Worm (Caenorhabditis elegans) whole organism, late embryonic: ENCODE data around the gene acl-14.

ENCODE experiments used
- Y22D7AL.16 ChIP-seq: sonication (generic microtip); optimal IDR thresholded peaks from 2 replicates; lab custom pipeline; 2016; ENCODE audit warnings: missing genetic modification characterization, missing compliant biosample characterization
- ama-1 ChIP-seq: fragments of 150-350 bp; optimal IDR thresholded peaks from 2 replicates; lab custom pipeline; 2014
- ceh-22 ChIP-seq: sonication (generic microtip); optimal IDR thresholded peaks from 2 replicates; lab custom pipeline; 2017; ENCODE audit warnings: missing biosample characterization, missing genetic modification characterization
- dmd-4 ChIP-seq: sonication (generic microtip); optimal IDR thresholded peaks from 2 replicates; lab custom pipeline; 2016; ENCODE audit warnings: borderline replicate concordance, missing genetic modification characterization, missing compliant biosample characterization
- ets-4 ChIP-seq: sonication (generic microtip); optimal IDR thresholded peaks from 2 replicates; lab custom pipeline; 2016; ENCODE audit warnings: missing genetic modification characterization, missing compliant biosample characterization
- hlh-30 ChIP-seq: sonication (generic microtip); optimal IDR thresholded peaks from 2 replicates; lab custom pipeline; 2017; ENCODE audit warnings: antibody characterized with exemption, missing genetic modification characterization, missing compliant biosample characterization; ENCODE audit not compliant: insufficient read depth
- mec-3 ChIP-seq: sonication (generic microtip); optimal IDR thresholded peaks from 2 replicates; lab custom pipeline; 2016; ENCODE audit warnings: borderline replicate concordance, missing genetic modification characterization, missing compliant biosample characterization
- nfya-1 ChIP-seq: sonication (generic microtip); optimal IDR thresholded peaks from 2 replicates; lab custom pipeline; 2017; ENCODE audit warnings: missing genetic modification characterization, mild to moderate bottlenecking, missing compliant biosample characterization, antibody characterized with exemption, moderate library complexity
- npax-4 ChIP-seq: sonication (generic microtip); optimal IDR thresholded peaks from 2 replicates; lab custom pipeline; 2016; ENCODE audit warnings: missing genetic modification characterization, missing compliant biosample characterization
- pat-9 ChIP-seq: fragments of 200-800 bp; sonication (Bioruptor generic); optimal IDR thresholded peaks from 2 replicates; lab custom pipeline; 2018; ENCODE audit warnings: mild to moderate bottlenecking, missing genetic modification characterization, moderate library complexity, missing compliant biosample characterization
- pax-1 ChIP-seq: fragments of 150-350 bp; optimal IDR thresholded peaks from 2 replicates; lab custom pipeline; 2014; ENCODE audit warnings: missing biosample characterization, missing genetic modification characterization
- pha-2 ChIP-seq: sonication (generic microtip); optimal IDR thresholded peaks from 2 replicates; lab custom pipeline; 2017; ENCODE audit warnings: mild to moderate bottlenecking, missing genetic modification characterization, missing compliant biosample characterization
- ttx-3 ChIP-seq: sonication (generic microtip); optimal IDR thresholded peaks from 2 replicates; lab custom pipeline; 2016; ENCODE audit warnings: missing genetic modification reagents, missing genetic modification characterization, missing compliant biosample characterization
- unc-55 ChIP-seq: sonication (generic microtip); optimal IDR thresholded peaks from 2 replicates; lab custom pipeline; 2017; ENCODE audit warnings: missing biosample characterization, missing genetic modification reagents, missing genetic modification characterization

DNA sequence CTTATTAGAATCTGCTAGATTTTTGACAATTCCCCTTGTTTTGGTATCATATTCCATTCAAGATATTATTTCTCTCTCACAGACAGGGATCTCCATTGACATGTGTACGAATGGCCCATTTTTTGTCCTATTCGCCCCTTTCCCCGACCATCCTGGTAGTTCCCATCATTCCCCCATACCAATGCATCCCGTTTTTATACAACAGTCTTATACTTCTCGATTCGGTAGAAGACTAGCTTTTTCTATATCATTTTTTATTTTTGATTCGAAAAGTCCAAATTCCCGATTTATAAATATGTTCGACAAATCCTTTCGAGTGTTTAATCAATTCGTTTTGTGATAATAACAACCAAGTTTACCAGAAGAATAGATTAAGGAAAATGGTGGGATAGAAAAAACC, 6.5 kb downstream of the acl-14 start:
- no peak for TF ChIP-seq ceh-22 (tag; lab: Kevin White, UChicago)
- no peak for TF ChIP-seq hlh-30 (tag; lab: Kevin White, UChicago)
- no peak for TF ChIP-seq pha-2 (tag; lab: Kevin White, UChicago)
- no peak for TF ChIP-seq unc-55 (GFP tag; lab: Kevin White, UChicago)
- TF ChIP-seq ttx-3 (tag; lab: Kevin White, UChicago), result no peak
- no peak for TF ChIP-seq pat-9 (tag; lab: Kevin White, UChicago)
- TF ChIP-seq dmd-4 (tag; lab: Kevin White, UChicago), result no peak
- TF ChIP-seq npax-4, result no peak
- TF ChIP-seq mec-3, result no peak
- no peak for TF ChIP-seq pax-1
- no peak for TF ChIP-seq ama-1 (lab: Kevin White, UChicago)
- TF ChIP-seq Y22D7AL.16 (tag; lab: Kevin White, UChicago), result no peak
- no peak for TF ChIP-seq ets-4 (tag; lab: Kevin White, UChicago)
- no peak for TF ChIP-seq nfya-1 (tag; lab: Kevin White, UChicago)
